Worm (Caenorhabditis elegans): ENCODE measurements around the gene cest-5.1.

The cest-5.1 gene

DNA sequence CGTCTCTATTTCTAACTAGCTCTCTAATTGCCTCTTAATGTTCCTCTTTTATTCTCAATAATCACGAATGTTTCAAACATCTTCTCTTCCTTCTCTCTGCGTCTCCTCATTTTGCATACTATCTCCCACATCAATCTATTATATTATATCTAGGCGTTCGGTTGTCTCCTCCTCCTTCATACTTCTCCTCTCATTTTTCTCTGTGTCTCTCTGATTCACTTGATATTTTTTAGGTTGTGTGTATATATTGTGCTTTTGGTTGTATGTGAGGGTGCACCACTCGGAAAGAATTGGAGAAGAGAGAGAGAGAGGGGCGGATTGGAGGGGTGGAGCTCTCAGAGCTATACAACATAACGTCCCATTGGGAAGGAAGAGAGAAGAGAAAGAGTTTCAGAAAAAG, 17.1 kb upstream of the cest-5.1 start (continued):
- no peak for TF ChIP-seq gmeb-2 (tag; optimal IDR thresholded peaks at IDR 0.05)
- peak; percentile 31 for TF ChIP-seq ceh-18 (tag; optimal IDR thresholded peaks at IDR 0.05)
- no peak for TF ChIP-seq elt-2 (tag; optimal IDR thresholded peaks at IDR 0.05)
- TF ChIP-seq K09A11.1 (tag; optimal IDR thresholded peaks at IDR 0.05; ENCODE audit: insufficient read depth): no peak
- TF ChIP-seq hlh-13 (GFP tag; optimal IDR thresholded peaks at IDR 0.05): no peak
- TF ChIP-seq hlh-15 (tag; optimal IDR thresholded peaks at IDR 0.05): no peak
- TF ChIP-seq fax-1 (tag; optimal IDR thresholded peaks at IDR 0.05): no peak
- no peak for TF ChIP-seq lin-11 (tag; optimal IDR thresholded peaks at IDR 0.05)
- TF ChIP-seq syd-9 (tag; optimal IDR thresholded peaks at IDR 0.05): no peak
- no peak for TF ChIP-seq npax-4 (tag; optimal IDR thresholded peaks at IDR 0.05)
- TF ChIP-seq pros-1 (tag; optimal IDR thresholded peaks at IDR 0.05): no peak
- peak; percentile 49 for TF ChIP-seq ceh-19 (GFP tag; optimal IDR thresholded peaks at IDR 0.05)
- TF ChIP-seq nhr-11 (tag; optimal IDR thresholded peaks at IDR 0.05): peak; percentile 54
- no peak for TF ChIP-seq che-1 (tag; optimal IDR thresholded peaks at IDR 0.05)
- peak; percentile 73 for TF ChIP-seq pha-2 (tag; optimal IDR thresholded peaks at IDR 0.05)
- TF ChIP-seq C08G9.2 (tag; optimal IDR thresholded peaks at IDR 0.05): no peak
- TF ChIP-seq ceh-9 (tag; optimal IDR thresholded peaks at IDR 0.05): no peak
- TF ChIP-seq Y22D7AL.16 (tag; optimal IDR thresholded peaks at IDR 0.05): no peak
- peak; percentile 92 for TF ChIP-seq ceh-31 (tag; optimal IDR thresholded peaks at IDR 0.05)
- peak; percentile 74 for TF ChIP-seq ceh-14 (tag; optimal IDR thresholded peaks at IDR 0.05)
- no peak for TF ChIP-seq pat-9 (tag; optimal IDR thresholded peaks at IDR 0.05)
- TF ChIP-seq unc-3 (GFP tag; conservative IDR thresholded peaks at IDR 0.05): no peak
- TF ChIP-seq unc-3 (tag; optimal IDR thresholded peaks at IDR 0.05): no peak
- TF ChIP-seq pag-3 (tag; optimal IDR thresholded peaks at IDR 0.05; ENCODE audit: borderline replicate concordance): no peak
- TF ChIP-seq tbx-2 (tag; optimal IDR thresholded peaks at IDR 0.05): peak; percentile 71
- TF ChIP-seq ceh-22 (tag; optimal IDR thresholded peaks at IDR 0.05): peak; percentile 54
- TF ChIP-seq unc-55 (GFP tag; optimal IDR thresholded peaks at IDR 0.05): peak; percentile 91
- no peak for TF ChIP-seq ceh-48 (tag; optimal IDR thresholded peaks at IDR 0.05)
- TF ChIP-seq unc-42 (tag; optimal IDR thresholded peaks at IDR 0.05): peak; percentile 94
- TF ChIP-seq ceh-30 (tag; optimal IDR thresholded peaks at IDR 0.05): no peak
- peak; percentile 33 for TF ChIP-seq F13H6.1 (tag; optimal IDR thresholded peaks at IDR 0.05)
- no peak for TF ChIP-seq K02D7.2 (tag; optimal IDR thresholded peaks at IDR 0.05)
- no peak for TF ChIP-seq pha-4 (tag; optimal IDR thresholded peaks at IDR 0.05)
- TF ChIP-seq eyg-1 (tag; optimal IDR thresholded peaks at IDR 0.05): no peak
- no peak for TF ChIP-seq madf-2 (tag; optimal IDR thresholded peaks at IDR 0.05)
- TF ChIP-seq dmd-4 (tag; optimal IDR thresholded peaks at IDR 0.05; ENCODE audit: borderline replicate concordance): peak; percentile 69

DNA sequence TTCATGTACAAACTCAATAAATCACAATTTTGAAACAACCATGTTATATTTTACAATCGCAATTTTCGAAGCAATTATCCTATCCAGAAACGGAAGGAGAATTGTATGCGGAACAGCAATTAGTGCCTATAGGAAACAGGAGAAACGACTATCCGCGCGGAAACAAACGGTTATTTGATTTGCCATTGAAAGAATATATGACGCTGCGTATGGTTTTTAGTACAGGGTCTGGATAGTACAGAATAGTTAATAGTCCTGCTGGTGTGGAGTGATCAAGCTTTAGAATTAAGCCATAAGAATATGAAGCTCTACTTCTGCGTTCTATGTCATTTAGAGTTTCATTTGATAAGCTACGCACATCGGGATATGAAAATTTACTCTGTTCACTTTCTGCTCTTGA, 15.4 kb upstream of the cest-5.1 start:
- TF ChIP-seq ceh-2 (tag; optimal IDR thresholded peaks at IDR 0.05) (no peak), ceh-31 (tag; optimal IDR thresholded peaks at IDR 0.05) (peak; percentile 12), pat-9 (tag; optimal IDR thresholded peaks at IDR 0.05) (no peak), ama-1 (optimal IDR thresholded peaks at IDR 0.05) (peak; percentile 93), rnt-1 (tag; optimal IDR thresholded peaks at IDR 0.05) (peak; percentile 12), pros-1 (tag; optimal IDR thresholded peaks at IDR 0.05) (peak; percentile 42)

DNA sequence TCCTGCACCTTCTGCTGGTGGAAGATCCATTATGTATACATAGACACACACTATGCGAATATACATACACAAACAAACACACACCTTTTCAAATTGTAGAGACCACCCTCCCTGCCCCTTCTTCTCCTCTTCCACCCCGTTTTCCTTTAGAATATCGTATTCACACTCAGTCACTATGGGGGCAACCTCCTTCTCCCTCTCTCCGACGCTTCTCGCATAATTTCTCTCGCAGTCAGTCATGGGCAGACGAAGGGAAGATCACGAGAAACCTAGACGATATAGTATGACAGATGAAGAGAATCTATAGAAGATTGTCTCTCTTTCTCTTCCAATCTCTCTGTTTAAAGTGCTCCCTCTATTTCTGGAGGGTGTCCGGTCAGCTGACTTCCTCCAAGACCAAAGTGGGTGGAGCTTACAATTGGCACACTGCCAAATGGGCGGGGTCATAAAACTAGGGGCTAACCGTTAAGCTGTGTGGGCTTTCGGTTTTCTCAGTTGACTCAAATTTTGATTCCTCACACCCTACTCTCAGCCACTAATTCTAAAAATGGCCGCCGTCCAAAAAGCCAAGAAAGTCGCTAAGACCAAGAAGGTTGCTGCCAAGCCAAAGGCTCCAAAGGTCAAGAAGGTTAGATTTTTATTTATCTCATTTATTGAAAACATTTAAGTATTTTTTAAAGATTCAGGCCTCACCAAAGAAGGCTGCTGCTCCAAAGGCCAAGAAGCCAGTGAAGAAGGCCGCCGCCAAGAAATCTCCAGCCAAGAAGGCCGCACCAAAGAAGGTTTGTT, 14.5 kb upstream of the cest-5.1 start, which contains the start of gene hil-7:
Gene hil-7 (plus strand): TSS at position 446 of the 789 bp plus-strand sequence.
- TF ChIP-seq tbx-2 (tag; optimal IDR thresholded peaks at IDR 0.05) (peak; percentile 87), ttx-3 (tag; optimal IDR thresholded peaks at IDR 0.05) (no peak), fkh-6 (tag; optimal IDR thresholded peaks at IDR 0.05) (peak; percentile 17), ama-1 (optimal IDR thresholded peaks at IDR 0.05) (peak; percentile 94), C38D4.7 (GFP tag; optimal IDR thresholded peaks at IDR 0.05) (no peak), ceh-6 (GFP tag; optimal IDR thresholded peaks at IDR 0.05) (peak; percentile 58), hlh-15 (tag; optimal IDR thresholded peaks at IDR 0.05) (no peak), Y22D7AL.16 (tag; optimal IDR thresholded peaks at IDR 0.05) (no peak), pqm-1 (tag; optimal IDR thresholded peaks at IDR 0.05) (no peak), sdc-2 (tag; optimal IDR thresholded peaks at IDR 0.05) (peak; percentile 78), ceh-30 (tag; optimal IDR thresholded peaks at IDR 0.05) (peak; percentile 66), fax-1 (tag; optimal IDR thresholded peaks at IDR 0.05) (no peak), ceh-22 (tag; optimal IDR thresholded peaks at IDR 0.05) (peak; percentile 82), C08G9.2 (tag; optimal IDR thresholded peaks at IDR 0.05) (no peak), ceh-18 (tag; optimal IDR thresholded peaks at IDR 0.05) (peak; percentile 87), mec-3 (tag; optimal IDR thresholded peaks at IDR 0.05; ENCODE audit: borderline replicate concordance) (no peak), unc-42 (tag; optimal IDR thresholded peaks at IDR 0.05) (peak; percentile 82), fkh-10 (GFP tag; optimal IDR thresholded peaks at IDR 0.05) (peak; percentile 27), ceh-19 (GFP tag; optimal IDR thresholded peaks at IDR 0.05) (peak; percentile 86), ceh-34 (tag; optimal IDR thresholded peaks at IDR 0.05) (peak; percentile 96), npax-4 (tag; optimal IDR thresholded peaks at IDR 0.05) (no peak), hlh-13 (GFP tag; optimal IDR thresholded peaks at IDR 0.05) (no peak), ceh-31 (tag; optimal IDR thresholded peaks at IDR 0.05) (peak; percentile 96)
